Fruit fly (Drosophila melanogaster): ENCODE results near the gene CG6026.

CG6026 gene

dm6 chr3R:19031210-19031609 lies 2.1 kb upstream of the CG6026 start, which contains the start of the genes Prp18 and CG6013 (continued):
- TF ChIP-seq CoRest (tag; optimal IDR thresholded peaks at IDR 0.05) (peak; percentile 79), tgo (GFP tag; IDR thresholded peaks at IDR 0.05) (peak; percentile 73), Atf-2 (GFP tag; optimal IDR thresholded peaks at IDR 0.05) (no peak), org-1 (GFP tag; optimal IDR thresholded peaks at IDR 0.05) (no peak), CG7839 (tag; optimal IDR thresholded peaks at IDR 0.05) (peak; percentile 75), Hmx (GFP tag; optimal IDR thresholded peaks at IDR 0.05) (no peak), CG16779 (GFP tag; IDR thresholded peaks at IDR 0.05) (no peak), stc (GFP tag; IDR thresholded peaks at IDR 0.05) (no peak), Kr (GFP tag; optimal IDR thresholded peaks at IDR 0.05) (no peak), fu2 (GFP tag; optimal IDR thresholded peaks at IDR 0.05) (no peak), dan (GFP tag; IDR thresholded peaks at IDR 0.05) (no peak), pfk (GFP tag; optimal IDR thresholded peaks at IDR 0.05) (no peak), h (optimal IDR thresholded peaks at IDR 0.05) (no peak), hb (GFP tag; IDR thresholded peaks at IDR 0.05; ENCODE audit: partially characterized antibody) (no peak), CG6654 (GFP tag; optimal IDR thresholded peaks at IDR 0.05) (no peak), ro (GFP tag; IDR thresholded peaks at IDR 0.05) (no peak), inv (GFP tag; IDR thresholded peaks at IDR 0.05; ENCODE audit: partially characterized antibody) (no peak), Blimp-1 (GFP tag; optimal IDR thresholded peaks at IDR 0.05) (peak; percentile 61), sd (tag; optimal IDR thresholded peaks at IDR 0.05) (peak; percentile 89), CG2129 (GFP tag; IDR thresholded peaks at IDR 0.05; ENCODE audit: partially characterized antibody) (no peak), Hr51 (GFP tag; optimal IDR thresholded peaks at IDR 0.05) (peak in 1 of 2 experiments; percentile 68), CG43689 (GFP tag; IDR thresholded peaks at IDR 0.05) (no peak), CG10431 (GFP tag; optimal IDR thresholded peaks at IDR 0.05) (no peak), twi (tag; optimal IDR thresholded peaks at IDR 0.05) (peak; percentile 56), CG2202 (tag; optimal IDR thresholded peaks at IDR 0.05) (no peak), CG10321 (GFP tag; IDR thresholded peaks at IDR 0.05) (no peak), CG11456 (GFP tag; IDR thresholded peaks at IDR 0.05) (no peak), Lim3 (GFP tag; IDR thresholded peaks at IDR 0.05) (no peak), az2 (GFP tag; optimal IDR thresholded peaks at IDR 0.05) (peak; percentile 21), CG13775 (GFP tag; optimal IDR thresholded peaks at IDR 0.05) (peak; percentile 60), chif (GFP tag; optimal IDR thresholded peaks at IDR 0.05) (no peak), fd64A (GFP tag; optimal IDR thresholded peaks at IDR 0.05) (no peak), CG7372 (GFP tag; IDR thresholded peaks at IDR 0.05) (no peak), CG3847 (GFP tag; IDR thresholded peaks at IDR 0.05) (0 out of 2 replicates have a peak, but pooled peaks have one; percentile 34), Hr78 (GFP tag; optimal IDR thresholded peaks at IDR 0.05) (no peak), stwl (tag; optimal IDR thresholded peaks at IDR 0.05) (peak; percentile 82), trem (tag; optimal IDR thresholded peaks at IDR 0.05) (peak; percentile 75), CG11398 (GFP tag; optimal IDR thresholded peaks at IDR 0.05) (no peak), fd96Cb (tag; optimal IDR thresholded peaks at IDR 0.05) (peak; percentile 54), Lhr (GFP tag; optimal IDR thresholded peaks at IDR 0.05) (peak; percentile 44), chinmo (GFP tag; IDR thresholded peaks at IDR 0.05; ENCODE audit: partially characterized antibody) (no peak), CG17186 (GFP tag; optimal IDR thresholded peaks at IDR 0.05) (no peak), her (GFP tag; optimal IDR thresholded peaks at IDR 0.05) (no peak), Abd-B (GFP tag; optimal IDR thresholded peaks at IDR 0.05) (peak; percentile 80), sens (GFP tag) (peak; percentile 28), salm (tag; optimal IDR thresholded peaks at IDR 0.05) (peak; percentile 7), CG4424 (GFP tag; optimal IDR thresholded peaks at IDR 0.05) (peak; percentile 53), rib (GFP tag; IDR thresholded peaks at IDR 0.05) (no peak), Oli (tag; optimal IDR thresholded peaks at IDR 0.05) (peak; percentile 25), gcm2 (GFP tag; optimal IDR thresholded peaks at IDR 0.05) (no peak), CG4820 (GFP tag; optimal IDR thresholded peaks at IDR 0.05) (peak; percentile 0), gsb (GFP tag; IDR thresholded peaks at IDR 0.05) (no peak)
